Worm (Caenorhabditis elegans) whole organism, L4/young adult: ENCODE data around the gene paa-1.

Source experiments
- dao-5 ChIP-seq: sonication (generic microtip); optimal IDR thresholded peaks from 2 replicates; lab custom pipeline; 2016; ENCODE audit warnings: missing genotype, missing genetic modification characterization, moderate library complexity, missing compliant biosample characterization
- him-1 ChIP-seq: sonication (generic microtip); optimal IDR thresholded peaks from 2 replicates; lab custom pipeline; 2016; ENCODE audit warnings: missing genotype, missing genetic modification reagents, missing genetic modification characterization, missing compliant biosample characterization

- TF ChIP-seq dao-5 (tag; lab: Kevin White, UChicago) (no peak), him-1 (tag; lab: Kevin White, UChicago) (no peak)
Measured at ce11 chrIII:5450430-5450829, at the start of gene paa-1.
